Worm (Caenorhabditis elegans): ENCODE measurements around the gene swt-7.
A peak's percentile ranks its signal among the peaks of the same experiment; 100 is the strongest.

The swt-7 gene

ce11 chrV:5036364-5036763 is 5.7 kb upstream of the swt-7 start, which contains the start of gene K11D12.7:
K11D12.7 (minus strand) TSS chrV:5036464.
- no peak for TF ChIP-seq nhr-28 (tag; optimal IDR thresholded peaks at IDR 0.05)
- no peak for TF ChIP-seq elt-3 (tag; optimal IDR thresholded peaks at IDR 0.05)
- no peak for TF ChIP-seq snpc-4 (tag; optimal IDR thresholded peaks at IDR 0.05)
- TF ChIP-seq pha-4 (tag; optimal IDR thresholded peaks at IDR 0.05): no peak

DNA sequence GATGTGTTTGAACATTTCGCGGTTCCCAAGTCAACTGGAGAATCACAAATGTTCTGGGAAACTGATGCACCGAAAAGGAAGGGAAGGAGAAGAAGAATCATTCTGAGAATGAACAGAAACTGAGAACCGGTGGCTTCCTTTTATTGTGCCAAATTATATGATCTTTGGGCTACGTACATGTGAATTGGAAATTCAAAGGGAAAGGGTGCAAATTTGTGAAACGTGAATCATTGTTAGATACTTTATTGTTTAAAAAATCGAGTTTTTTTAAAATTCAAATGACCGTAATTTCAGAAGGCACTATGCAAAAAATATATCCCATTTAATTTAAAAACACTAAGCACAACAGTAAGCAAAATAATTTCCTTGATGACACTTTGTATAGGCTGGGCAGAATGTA is 4.4 kb upstream of the swt-7 start, which contains the start of gene K11D12.6:
TSS of gene K11D12.6 (minus strand) at position 101 of the 400 bp plus-strand sequence.
- no peak for TF ChIP-seq nhr-43 (tag; optimal IDR thresholded peaks at IDR 0.05; ENCODE audit: poor library complexity, severe bottlenecking)
- no peak for TF ChIP-seq fos-1 (tag; optimal IDR thresholded peaks at IDR 0.05)
- no peak for TF ChIP-seq snpc-4 (tag; optimal IDR thresholded peaks at IDR 0.05)

- no peak for TF ChIP-seq fkh-2 (tag; optimal IDR thresholded peaks at IDR 0.05)
- no peak for TF ChIP-seq egl-5 (tag; optimal IDR thresholded peaks at IDR 0.05)
- no peak for TF ChIP-seq nhr-28 (tag; optimal IDR thresholded peaks at IDR 0.05)
- no peak for TF ChIP-seq hmg-11 (tag; optimal IDR thresholded peaks at IDR 0.05)
- TF ChIP-seq ZK546.5 (tag; optimal IDR thresholded peaks at IDR 0.05): no peak
- no peak for TF ChIP-seq snpc-4 (tag; optimal IDR thresholded peaks at IDR 0.05)
- TF ChIP-seq nhr-67 (tag; optimal IDR thresholded peaks at IDR 0.05): no peak
- no peak for TF ChIP-seq ceh-16 (tag; optimal IDR thresholded peaks at IDR 0.05)
Measured at ce11 chrV:5033099-5033498, 2.5 kb upstream of the swt-7 start, which contains the start of gene K11D12.13. K11D12.13 (plus strand) TSS chrV:5033399.

ce11 chrV:5032176-5032575 is 1.6 kb upstream of the swt-7 start:
- TF ChIP-seq nhr-28 (tag; optimal IDR thresholded peaks at IDR 0.05) (no peak), pqm-1 (tag; optimal IDR thresholded peaks at IDR 0.05) (peak; percentile 41), hmg-11 (tag; optimal IDR thresholded peaks at IDR 0.05) (no peak), ceh-28 (tag; optimal IDR thresholded peaks at IDR 0.05) (no peak), ama-1 (optimal IDR thresholded peaks at IDR 0.05) (no peak), R02D3.7 (tag; optimal IDR thresholded peaks at IDR 0.05) (no peak), egl-27 (tag; optimal IDR thresholded peaks at IDR 0.05) (no peak), zag-1 (tag; optimal IDR thresholded peaks at IDR 0.05) (no peak), eor-1 (tag; optimal IDR thresholded peaks at IDR 0.05) (no peak), pha-4 (tag; optimal IDR thresholded peaks at IDR 0.05) (peak; percentile 11), nhr-23 (tag; optimal IDR thresholded peaks at IDR 0.05) (peak; percentile 42), mml-1 (tag; optimal IDR thresholded peaks at IDR 0.05) (peak; percentile 58), tbx-2 (tag; optimal IDR thresholded peaks at IDR 0.05) (no peak), nfya-1 (tag; optimal IDR thresholded peaks at IDR 0.05; ENCODE audit: insufficient read depth) (no peak), fos-1 (tag; optimal IDR thresholded peaks at IDR 0.05) (no peak), ztf-4 (tag; optimal IDR thresholded peaks at IDR 0.05) (no peak), lsy-12 (tag; optimal IDR thresholded peaks at IDR 0.05) (no peak), aly-2 (tag; optimal IDR thresholded peaks at IDR 0.05) (no peak), unc-39 (tag; optimal IDR thresholded peaks at IDR 0.05) (no peak), nhr-67 (tag; optimal IDR thresholded peaks at IDR 0.05) (no peak), fkh-10 (GFP tag; optimal IDR thresholded peaks at IDR 0.05) (no peak), nhr-11 (tag; optimal IDR thresholded peaks at IDR 0.05) (no peak), jun-1 (tag; optimal IDR thresholded peaks at IDR 0.05) (no peak), nhr-76 (tag; optimal IDR thresholded peaks at IDR 0.05) (no peak), elt-1 (tag; optimal IDR thresholded peaks at IDR 0.05) (no peak), nhr-237 (tag; optimal IDR thresholded peaks at IDR 0.05) (no peak), snpc-4 (tag; optimal IDR thresholded peaks at IDR 0.05) (no peak), ceh-9 (tag; optimal IDR thresholded peaks at IDR 0.05) (no peak), daf-12 (tag; optimal IDR thresholded peaks at IDR 0.05) (no peak), mdl-1 (tag; optimal IDR thresholded peaks at IDR 0.05) (peak; percentile 68), elt-3 (tag; optimal IDR thresholded peaks at IDR 0.05) (no peak), nhr-12 (tag; optimal IDR thresholded peaks at IDR 0.05) (no peak), nhr-43 (tag; optimal IDR thresholded peaks at IDR 0.05; ENCODE audit: poor library complexity, severe bottlenecking) (no peak), lin-15B (tag; optimal IDR thresholded peaks at IDR 0.05) (no peak), egl-5 (tag; optimal IDR thresholded peaks at IDR 0.05) (no peak), lin-39 (tag; optimal IDR thresholded peaks at IDR 0.05) (peak; percentile 0), elt-2 (tag; optimal IDR thresholded peaks at IDR 0.05) (peak; percentile 48), unc-62 (GFP tag; optimal IDR thresholded peaks at IDR 0.05) (no peak), nhr-77 (tag; optimal IDR thresholded peaks at IDR 0.05) (no peak), ztf-11 (tag; optimal IDR thresholded peaks at IDR 0.05) (no peak), ceh-16 (tag; optimal IDR thresholded peaks at IDR 0.05) (no peak), ZK546.5 (tag; optimal IDR thresholded peaks at IDR 0.05) (no peak), skn-1 (tag; optimal IDR thresholded peaks at IDR 0.05) (no peak), ceh-82 (tag; optimal IDR thresholded peaks at IDR 0.05) (no peak), sea-2 (GFP tag; optimal IDR thresholded peaks at IDR 0.05) (no peak), fkh-2 (tag; optimal IDR thresholded peaks at IDR 0.05) (no peak), nhr-25 (tag; optimal IDR thresholded peaks at IDR 0.05) (no peak)
